Worm (Caenorhabditis elegans) whole organism, L4 larva: ENCODE results near the gene M01H9.2.

Experiments
- F44E2.7 ChIP-seq: fragments of 200-800 bp; sonication (Bioruptor generic); IDR thresholded peaks from 2 replicates; pipeline ENCODE4 v2.1.2; 2022; ENCODE audit warnings: missing genetic modification characterization, missing compliant biosample characterization
- R02D3.7 ChIP-seq: fragments of 150-350 bp; sonication (generic microtip); optimal IDR thresholded peaks from 3 replicates; lab custom pipeline; 2014; ENCODE audit warnings: missing biosample characterization, missing genetic modification characterization
- Y105C5A.15 ChIP-seq: fragments of 200-800 bp; sonication (Bioruptor generic); IDR thresholded peaks from 2 replicates; pipeline ENCODE4 v1.3.6; 2022; ENCODE audit warnings: missing genetic modification characterization, missing compliant biosample characterization
- Y75B8A.6 ChIP-seq: fragments of 200-800 bp; sonication (Bioruptor generic); IDR thresholded peaks from 2 replicates; pipeline ENCODE4 v1.3.6; 2022; ENCODE audit warnings: missing genetic modification reagents, missing genetic modification characterization, missing compliant biosample characterization
- ZK546.5 ChIP-seq, 2 experiments: sonication (generic microtip); optimal IDR thresholded peaks; 2 replicates each; lab custom pipeline; 2017; ENCODE audit warnings: missing biosample characterization in 2 of 2, missing genetic modification characterization in 2 of 2
- aha-1 ChIP-seq: fragments of 150-350 bp; peaks from one replicate; lab custom pipeline; 2014; ENCODE audit warnings: missing biosample characterization, missing genetic modification characterization
- aly-2 ChIP-seq: sonication (generic microtip); optimal IDR thresholded peaks from 2 replicates; lab custom pipeline; 2018; ENCODE audit warnings: missing biosample characterization, missing genetic modification characterization
- arid-1 ChIP-seq: fragments of 200-800 bp; sonication (Bioruptor generic); conservative IDR thresholded peaks from 2 replicates; pipeline ENCODE4 v1.3.6; 2022; ENCODE audit warnings: missing genetic modification reagents, missing genetic modification characterization, missing compliant biosample characterization
- attf-4 ChIP-seq: sonication (generic microtip); optimal IDR thresholded peaks from 3 replicates; lab custom pipeline; 2017; ENCODE audit warnings: missing biosample characterization, missing genetic modification characterization
- ceh-32 ChIP-seq: sonication (generic microtip); optimal IDR thresholded peaks from 2 replicates; lab custom pipeline; 2016; ENCODE audit warnings: mild to moderate bottlenecking, missing genetic modification characterization, missing compliant biosample characterization; ENCODE audit not compliant: poor library complexity
- ceh-62 ChIP-seq: sonication (generic microtip); optimal IDR thresholded peaks from 2 replicates; lab custom pipeline; 2017; ENCODE audit warnings: missing biosample characterization, missing genetic modification characterization
- ces-1 ChIP-seq: fragments of 150-350 bp; sonication (generic microtip); optimal IDR thresholded peaks from 4 replicates; lab custom pipeline; 2014; ENCODE audit warnings: missing biosample characterization, missing genetic modification reagents, missing genetic modification characterization
- cey-2 ChIP-seq: sonication (generic microtip); optimal IDR thresholded peaks from 3 replicates; lab custom pipeline; 2017; ENCODE audit warnings: missing genetic modification characterization, mild to moderate bottlenecking, missing compliant biosample characterization, antibody characterized with exemption, borderline replicate concordance; ENCODE audit not compliant: insufficient read depth
- ctbp-1 ChIP-seq: fragments of 200-800 bp; sonication (Bioruptor generic); IDR thresholded peaks from 2 replicates; pipeline ENCODE4 v1.3.6; 2022; ENCODE audit warnings: missing genetic modification reagents, missing genetic modification characterization, missing compliant biosample characterization
- daf-16 ChIP-seq, 3 experiments: sonication (generic microtip); optimal IDR thresholded peaks; 2 replicates each; lab custom pipeline; 2016 to 2017; ENCODE audit warnings: missing genetic modification characterization in 3 of 3, missing genetic modification reagents in 3 of 3, mild to moderate bottlenecking in 2 of 3, missing compliant biosample characterization in 2 of 3, missing biosample characterization in 1 of 3, moderate library complexity in 1 of 3
- dmd-9 ChIP-seq: fragments of 200-800 bp; sonication (Bioruptor generic); IDR thresholded peaks from 2 replicates; pipeline ENCODE4 v1.3.6; 2022; ENCODE audit warnings: missing genetic modification reagents, missing genetic modification characterization, missing compliant biosample characterization
- dve-1 ChIP-seq: sonication (generic microtip); optimal IDR thresholded peaks from 2 replicates; lab custom pipeline; 2017; ENCODE audit warnings: antibody characterized with exemption, mild to moderate bottlenecking, missing genetic modification characterization, missing compliant biosample characterization; ENCODE audit not compliant: insufficient read depth
- egl-43 ChIP-seq: fragments of 200-800 bp; sonication (Bioruptor generic); IDR thresholded peaks from 2 replicates; pipeline ENCODE4 v1.3.6; 2022; ENCODE audit warnings: missing genetic modification reagents, missing genetic modification characterization, missing compliant biosample characterization
- fkh-10 ChIP-seq: fragments of 150-350 bp; optimal IDR thresholded peaks from 2 replicates; lab custom pipeline; 2014; ENCODE audit warnings: missing biosample characterization, missing genetic modification reagents, missing genetic modification characterization
- gei-8 ChIP-seq: fragments of 200-800 bp; sonication (Bioruptor generic); optimal IDR thresholded peaks from 2 replicates; lab custom pipeline; 2018; ENCODE audit warnings: mild to moderate bottlenecking, missing genetic modification characterization, missing compliant biosample characterization
- hif-1 ChIP-seq, 2 experiments: sonication (generic microtip); optimal IDR thresholded peaks; 2 replicates each; lab custom pipeline; 2016 to 2017; ENCODE audit warnings: missing compliant biosample characterization in 2 of 2, missing genetic modification characterization in 2 of 2, missing genetic modification reagents in 2 of 2, missing genotype in 2 of 2, mild to moderate bottlenecking in 1 of 2
- hlh-11 ChIP-seq: fragments of 200-800 bp; sonication (Bioruptor generic); optimal IDR thresholded peaks from 2 replicates; lab custom pipeline; 2018; ENCODE audit warnings: mild to moderate bottlenecking, missing genetic modification characterization, missing compliant biosample characterization
- hmg-1.1 ChIP-seq: fragments of 200-800 bp; sonication (Bioruptor generic); IDR thresholded peaks from 2 replicates; pipeline ENCODE4 v1.3.6; 2022; ENCODE audit warnings: missing genetic modification reagents, missing genetic modification characterization, missing compliant biosample characterization
- jun-1 ChIP-seq: fragments of 150-350 bp; optimal IDR thresholded peaks from 2 replicates; lab custom pipeline; 2014; ENCODE audit warnings: missing biosample characterization, missing genetic modification reagents, missing genetic modification characterization
- lin-15B ChIP-seq: fragments of 150-350 bp; sonication (generic microtip); optimal IDR thresholded peaks from 3 replicates; lab custom pipeline; 2014; ENCODE audit warnings: missing biosample characterization, missing genetic modification characterization
- lin-29 ChIP-seq: fragments of 200-800 bp; sonication (Bioruptor generic); IDR thresholded peaks from 2 replicates; pipeline ENCODE4 v1.3.6; 2022; ENCODE audit warnings: missing genetic modification reagents, missing genetic modification characterization, missing compliant biosample characterization
- lsy-2 ChIP-seq, 2 experiments: fragments of 150-350 bp in 1 of 2; sonication (generic microtip) in 1 of 2; optimal IDR thresholded peaks; 2 replicates each; lab custom pipeline; 2014 to 2017; ENCODE audit warnings: missing biosample characterization in 2 of 2, missing genetic modification characterization in 2 of 2
- madf-5 ChIP-seq, 2 experiments: fragments of 200-800 bp; sonication (Bioruptor generic); IDR thresholded peaks; 2 replicates each; pipeline ENCODE4 v1.3.6; 2022; ENCODE audit warnings: missing compliant biosample characterization in 2 of 2, missing genetic modification characterization in 2 of 2
- madf-9 ChIP-seq: fragments of 200-800 bp; sonication (Bioruptor generic); conservative IDR thresholded peaks from 2 replicates; pipeline ENCODE4 v1.3.6; 2022; ENCODE audit warnings: missing genetic modification reagents, missing genetic modification characterization, missing compliant biosample characterization
- mdl-1 ChIP-seq, 2 experiments: fragments of 150-350 bp in 1 of 2; sonication (generic microtip) in 1 of 2; optimal IDR thresholded peaks; 2 replicates each; lab custom pipeline; 2014 to 2017; ENCODE audit warnings: missing biosample characterization in 2 of 2, missing genetic modification characterization in 2 of 2
- nhr-111 ChIP-seq: fragments of 200-800 bp; sonication (Bioruptor generic); optimal IDR thresholded peaks from 2 replicates; lab custom pipeline; 2018; ENCODE audit warnings: mild to moderate bottlenecking, missing genetic modification characterization, missing compliant biosample characterization
- nhr-25 ChIP-seq: sonication (generic microtip); optimal IDR thresholded peaks from 2 replicates; lab custom pipeline; 2017; ENCODE audit warnings: missing genetic modification characterization, mild to moderate bottlenecking, missing compliant biosample characterization, antibody characterized with exemption, moderate library complexity, borderline replicate concordance; ENCODE audit not compliant: insufficient read depth
- nhr-28 ChIP-seq: fragments of 150-350 bp; optimal IDR thresholded peaks from 2 replicates; lab custom pipeline; 2014; ENCODE audit warnings: missing biosample characterization, missing genetic modification characterization
- nhr-41 ChIP-seq: fragments of 200-800 bp; sonication (Bioruptor generic); IDR thresholded peaks from 2 replicates; pipeline ENCODE4 v1.3.6; 2022; ENCODE audit warnings: missing genetic modification reagents, missing genetic modification characterization, missing compliant biosample characterization
- nhr-42 ChIP-seq: fragments of 200-800 bp; sonication (Bioruptor generic); IDR thresholded peaks from 2 replicates; pipeline ENCODE4 v1.3.6; 2022; ENCODE audit warnings: missing genetic modification characterization, missing compliant biosample characterization
- nhr-76 ChIP-seq: fragments of 150-350 bp; optimal IDR thresholded peaks from 2 replicates; lab custom pipeline; 2014; ENCODE audit warnings: missing biosample characterization, missing genetic modification characterization
- php-3 ChIP-seq: fragments of 200-800 bp; sonication (Bioruptor generic); IDR thresholded peaks from 2 replicates; pipeline ENCODE4 v1.3.6; 2022; ENCODE audit warnings: missing genetic modification reagents, missing genetic modification characterization, missing compliant biosample characterization
- pqm-1 ChIP-seq: sonication (generic microtip); optimal IDR thresholded peaks from 2 replicates; lab custom pipeline; 2017; ENCODE audit warnings: missing biosample characterization, missing genetic modification characterization
- sdz-12 ChIP-seq: fragments of 200-800 bp; sonication (Bioruptor generic); optimal IDR thresholded peaks from 2 replicates; lab custom pipeline; 2018; ENCODE audit warnings: mild to moderate bottlenecking, missing genetic modification characterization, missing compliant biosample characterization
- set-16 ChIP-seq: fragments of 200-800 bp; sonication (Bioruptor generic); IDR thresholded peaks from 2 replicates; pipeline ENCODE4 v1.3.6; 2022; ENCODE audit warnings: missing genetic modification reagents, missing genetic modification characterization, missing compliant biosample characterization
- skn-1 ChIP-seq: fragments of 150-350 bp; optimal IDR thresholded peaks from 2 replicates; lab custom pipeline; 2014; ENCODE audit warnings: missing biosample characterization, missing genetic modification characterization
- snpc-4 ChIP-seq: fragments of 150-350 bp; optimal IDR thresholded peaks from 2 replicates; lab custom pipeline; 2014; ENCODE audit warnings: missing biosample characterization, missing genetic modification characterization
- tra-1 ChIP-seq: fragments of 200-800 bp; sonication (Bioruptor generic); IDR thresholded peaks from 2 replicates; pipeline ENCODE4 v1.3.6; 2022; ENCODE audit warnings: missing genetic modification reagents, missing genetic modification characterization, missing compliant biosample characterization
- unc-130 ChIP-seq: sonication (generic microtip); optimal IDR thresholded peaks from 2 replicates; lab custom pipeline; 2016; ENCODE audit warnings: missing genetic modification reagents, missing genetic modification characterization, missing compliant biosample characterization
- unc-62 ChIP-seq, 3 experiments: fragments of 150-350 bp in 1 of 3; sonication (generic microtip); optimal IDR thresholded peaks in 2 of 3; peaks in 1 of 3; 1 replicate in 1 of 3; 2 replicates in 2 of 3; lab custom pipeline; 2014 to 2017; ENCODE audit warnings: missing biosample characterization in 3 of 3, missing genetic modification characterization in 3 of 3, missing genetic modification reagents in 3 of 3, missing genotype in 1 of 3
- zag-1 ChIP-seq: fragments of 150-350 bp; optimal IDR thresholded peaks from 2 replicates; lab custom pipeline; 2014; ENCODE audit warnings: missing biosample characterization, missing genetic modification characterization
- zfp-2 ChIP-seq: sonication (generic microtip); optimal IDR thresholded peaks from 2 replicates; lab custom pipeline; 2016; ENCODE audit warnings: mild to moderate bottlenecking, missing genetic modification characterization, missing compliant biosample characterization
- zip-2 ChIP-seq: fragments of 150-350 bp; optimal IDR thresholded peaks from 2 replicates; lab custom pipeline; 2014; ENCODE audit warnings: missing biosample characterization, missing genetic modification characterization
- ztf-7 ChIP-seq: fragments of 150-350 bp; optimal IDR thresholded peaks from 2 replicates; lab custom pipeline; 2014; ENCODE audit warnings: missing biosample characterization, missing genetic modification characterization

M01H9.2 gene

ce11 chrIV:4445711-4446290 is 17.2 kb downstream of the M01H9.2 start, which contains the start of the genes wapl-1 and htz-1 (continued):
- peak; percentile 75 for TF ChIP-seq jun-1 (tag; lab: Kevin White, UChicago)
- no peak for TF ChIP-seq Y105C5A.15 (GFP tag; lab: Robert Waterston, UW)
- peak; percentile 85 for TF ChIP-seq egl-43
- TF ChIP-seq nhr-25 (tag; lab: Kevin White, UChicago), result peak; percentile 88
- TF ChIP-seq fkh-10 (GFP tag; lab: Kevin White, UChicago), result peak; percentile 96
- no peak for TF ChIP-seq pqm-1 (tag; lab: Kevin White, UChicago)
- TF ChIP-seq zag-1 (tag; lab: Kevin White, UChicago), result no peak
- peak in 1 of 2 experiments; percentile 72 for TF ChIP-seq daf-16 (GFP tag; optimal IDR thresholded peaks at IDR 0.05; lab: Kevin White, UChicago)
- TF ChIP-seq daf-16 (tag; optimal IDR thresholded peaks at IDR 0.05; lab: Kevin White, UChicago), result peak; percentile 74
- TF ChIP-seq madf-5 (GFP tag; IDR thresholded peaks at IDR 0.05; lab: Robert Waterston, UW), result no peak
- TF ChIP-seq gei-8 (GFP tag; lab: Kevin White, UChicago), result peak; percentile 31
- no peak for TF ChIP-seq ceh-32 (tag; lab: Kevin White, UChicago)
- peak; percentile 97 for TF ChIP-seq zfp-2 (tag; lab: Kevin White, UChicago)
- TF ChIP-seq php-3, result no peak; the same call in 1 of the 2 replicates
- TF ChIP-seq madf-9, result peak; percentile 77
- TF ChIP-seq zip-2 (tag; lab: Kevin White, UChicago), result peak; percentile 18
- peak; percentile 45; the same call in 1 of the 2 replicates for TF ChIP-seq tra-1 (GFP tag; lab: Robert Waterston, UW)
- no peak for TF ChIP-seq cey-2 (tag; lab: Kevin White, UChicago)
- peak; percentile 98 to 99 for TF ChIP-seq lsy-2 (tag; optimal IDR thresholded peaks at IDR 0.05; lab: Kevin White, UChicago)
- TF ChIP-seq set-16 (GFP tag; lab: Robert Waterston, UW), result peak; percentile 42; the same call in 1 of the 2 replicates
- peak; percentile 80 for TF ChIP-seq nhr-28 (tag; lab: Kevin White, UChicago)
- TF ChIP-seq ceh-62 (tag; lab: Kevin White, UChicago), result no peak
- TF ChIP-seq nhr-41 (GFP tag; lab: Robert Waterston, UW), result no peak
- TF ChIP-seq sdz-12 (GFP tag; lab: Kevin White, UChicago), result no peak
- TF ChIP-seq lin-29 (GFP tag; lab: Robert Waterston, UW), result peak; percentile 71
- peak in 1 of 2 experiments; percentile 81 for TF ChIP-seq mdl-1 (tag; optimal IDR thresholded peaks at IDR 0.05; lab: Kevin White, UChicago)
- TF ChIP-seq hif-1 (tag; optimal IDR thresholded peaks at IDR 0.05; lab: Kevin White, UChicago), result peak; percentile 38 to 91
- peak; percentile 100 for TF ChIP-seq aha-1 (tag; lab: Kevin White, UChicago)
- TF ChIP-seq attf-4 (tag; lab: Kevin White, UChicago), result no peak
- peak; percentile 93 for TF ChIP-seq R02D3.7
- no peak for TF ChIP-seq aly-2 (tag; lab: Kevin White, UChicago)
- TF ChIP-seq Y75B8A.6 (GFP tag; lab: Robert Waterston, UW), result 0 out of 2 replicates have a peak, but pooled peaks have one; percentile 35
- TF ChIP-seq ZK546.5 (tag; optimal IDR thresholded peaks at IDR 0.05; lab: Kevin White, UChicago), result peak; percentile 76 to 97
- peak; percentile 84 for TF ChIP-seq unc-130
- TF ChIP-seq skn-1 (tag; lab: Kevin White, UChicago), result no peak
- TF ChIP-seq dve-1 (tag; lab: Kevin White, UChicago), result peak; percentile 98
- TF ChIP-seq nhr-76 (tag; lab: Kevin White, UChicago), result no peak
- peak; percentile 76 for TF ChIP-seq lin-15B (tag; lab: Kevin White, UChicago)
- TF ChIP-seq arid-1 (GFP tag; lab: Robert Waterston, UW), result peak; percentile 87
- TF ChIP-seq F44E2.7 (GFP tag; lab: Robert Waterston, UW), result no peak
- TF ChIP-seq nhr-42 (GFP tag; lab: Robert Waterston, UW), result peak; percentile 89
- TF ChIP-seq hlh-11 (tag; lab: Kevin White, UChicago), result peak; percentile 92
- peak; percentile 84 for TF ChIP-seq ctbp-1 (GFP tag; lab: Robert Waterston, UW)
- TF ChIP-seq ces-1 (GFP tag; lab: Kevin White, UChicago), result peak; percentile 59
- peak; percentile 88 for TF ChIP-seq hmg-1.1 (GFP tag; lab: Robert Waterston, UW)
- TF ChIP-seq snpc-4, result no peak
- no peak for TF ChIP-seq nhr-111
- peak; percentile 88 for TF ChIP-seq dmd-9 (GFP tag; lab: Robert Waterston, UW)
- TF ChIP-seq ztf-7 (tag; lab: Kevin White, UChicago), result no peak
- TF ChIP-seq unc-62 (GFP tag; optimal IDR thresholded peaks at IDR 0.05 in 1 of 2; lab: Kevin White, UChicago), result peak in 1 of 2 experiments; percentile 99
- no peak for TF ChIP-seq unc-62 (tag; optimal IDR thresholded peaks at IDR 0.05; lab: Kevin White, UChicago)
